Worm (Caenorhabditis elegans) whole organism, L3 larva: ENCODE results near the gene srg-64.

Experiments used
- R02D3.7 ChIP-seq: fragments of 150-350 bp; optimal IDR thresholded peaks from 2 replicates; lab custom pipeline; 2014; ENCODE audit warnings: missing biosample characterization, missing genetic modification characterization
- ZK546.5 ChIP-seq: sonication (generic microtip); optimal IDR thresholded peaks from 2 replicates; lab custom pipeline; 2017; ENCODE audit warnings: missing biosample characterization, missing genetic modification characterization
- aly-2 ChIP-seq: fragments of 150-350 bp; optimal IDR thresholded peaks from 2 replicates; lab custom pipeline; 2014; ENCODE audit warnings: missing biosample characterization, missing genetic modification characterization
- ama-1 ChIP-seq: fragments of 150-350 bp; optimal IDR thresholded peaks from 2 replicates; lab custom pipeline; 2018
- ceh-16 ChIP-seq: sonication (generic microtip); optimal IDR thresholded peaks from 2 replicates; lab custom pipeline; 2017; ENCODE audit warnings: missing biosample characterization, missing genetic modification characterization
- ceh-28 ChIP-seq: fragments of 150-350 bp; optimal IDR thresholded peaks from 2 replicates; lab custom pipeline; 2014; ENCODE audit warnings: missing biosample characterization, missing genetic modification reagents, missing genetic modification characterization
- ceh-82 ChIP-seq: fragments of 150-350 bp; optimal IDR thresholded peaks from 2 replicates; lab custom pipeline; 2014; ENCODE audit warnings: missing biosample characterization, missing genetic modification characterization
- egl-27 ChIP-seq: sonication (generic microtip); optimal IDR thresholded peaks from 4 replicates; lab custom pipeline; 2017; ENCODE audit warnings: missing biosample characterization, missing genetic modification reagents, missing genetic modification characterization
- egl-5 ChIP-seq: fragments of 150-350 bp; optimal IDR thresholded peaks from 2 replicates; lab custom pipeline; 2017; ENCODE audit warnings: missing biosample characterization, missing genetic modification reagents, missing genetic modification characterization, inconsistent platforms
- elt-1 ChIP-seq: fragments of 150-350 bp; optimal IDR thresholded peaks from 2 replicates; lab custom pipeline; 2014; ENCODE audit warnings: missing biosample characterization, missing genetic modification characterization
- elt-2 ChIP-seq: sonication (generic microtip); optimal IDR thresholded peaks from 2 replicates; lab custom pipeline; 2016; ENCODE audit warnings: missing genetic modification reagents, mild to moderate bottlenecking, missing genetic modification characterization, missing compliant biosample characterization
- eor-1 ChIP-seq, 2 experiments: fragments of 150-350 bp; optimal IDR thresholded peaks; 2 replicates each; lab custom pipeline; 2014 to 2018; ENCODE audit warnings: missing biosample characterization in 2 of 2, missing genetic modification characterization in 2 of 2
- fkh-10 ChIP-seq: sonication (generic microtip); optimal IDR thresholded peaks from 2 replicates; lab custom pipeline; 2017; ENCODE audit warnings: missing biosample characterization, missing genetic modification reagents, missing genetic modification characterization
- fkh-2 ChIP-seq: fragments of 150-350 bp; optimal IDR thresholded peaks from 2 replicates; lab custom pipeline; 2014; ENCODE audit warnings: missing biosample characterization, missing genetic modification reagents, missing genetic modification characterization
- fos-1 ChIP-seq: fragments of 150-350 bp; optimal IDR thresholded peaks from 2 replicates; lab custom pipeline; 2014; ENCODE audit warnings: missing biosample characterization, missing genetic modification characterization
- jun-1 ChIP-seq: fragments of 150-350 bp; optimal IDR thresholded peaks from 2 replicates; lab custom pipeline; 2014; ENCODE audit warnings: missing biosample characterization, missing genetic modification reagents, missing genetic modification characterization
- lsy-12 ChIP-seq: sonication (generic microtip); optimal IDR thresholded peaks from 2 replicates; lab custom pipeline; 2016; ENCODE audit warnings: mild to moderate bottlenecking, missing genetic modification characterization, missing compliant biosample characterization
- mdl-1 ChIP-seq: fragments of 150-350 bp; optimal IDR thresholded peaks from 2 replicates; lab custom pipeline; 2014; ENCODE audit warnings: missing biosample characterization, missing genetic modification characterization
- nhr-12 ChIP-seq: fragments of 150-350 bp; optimal IDR thresholded peaks from 2 replicates; lab custom pipeline; 2014; ENCODE audit warnings: missing biosample characterization, missing genetic modification characterization
- nhr-237 ChIP-seq: fragments of 150-350 bp; optimal IDR thresholded peaks from 2 replicates; lab custom pipeline; 2014; ENCODE audit warnings: missing biosample characterization, missing genetic modification characterization
- nhr-25 ChIP-seq: sonication (generic microtip); optimal IDR thresholded peaks from 2 replicates; lab custom pipeline; 2017; ENCODE audit warnings: missing biosample characterization, missing genetic modification characterization
- nhr-28 ChIP-seq: fragments of 150-350 bp; optimal IDR thresholded peaks from 2 replicates; lab custom pipeline; 2014; ENCODE audit warnings: missing biosample characterization, missing genetic modification characterization
- nhr-43 ChIP-seq: sonication (generic microtip); optimal IDR thresholded peaks from 2 replicates; lab custom pipeline; 2016; ENCODE audit warnings: mild to moderate bottlenecking, missing genetic modification characterization, missing compliant biosample characterization; ENCODE audit not compliant: poor library complexity, severe bottlenecking
- nhr-67 ChIP-seq: fragments of 150-350 bp; optimal IDR thresholded peaks from 2 replicates; lab custom pipeline; 2014; ENCODE audit warnings: missing biosample characterization, missing genetic modification characterization
- nhr-76 ChIP-seq: fragments of 150-350 bp; sonication (generic microtip); optimal IDR thresholded peaks from 5 replicates; lab custom pipeline; 2014; ENCODE audit warnings: missing biosample characterization, missing genetic modification characterization
- nhr-77 ChIP-seq: fragments of 150-350 bp; optimal IDR thresholded peaks from 2 replicates; lab custom pipeline; 2014; ENCODE audit warnings: missing biosample characterization, missing genetic modification characterization
- pha-4 ChIP-seq: fragments of 150-350 bp; optimal IDR thresholded peaks from 2 replicates; lab custom pipeline; 2014; ENCODE audit warnings: missing biosample characterization, missing genetic modification reagents, missing genetic modification characterization
- pqm-1 ChIP-seq: fragments of 150-350 bp; optimal IDR thresholded peaks from 2 replicates; lab custom pipeline; 2017; ENCODE audit warnings: missing biosample characterization, missing genetic modification characterization, inconsistent platforms
- sea-2 ChIP-seq: fragments of 150-350 bp; sonication (generic microtip); optimal IDR thresholded peaks from 4 replicates; lab custom pipeline; 2014; ENCODE audit warnings: missing biosample characterization, missing genetic modification reagents, missing genetic modification characterization
- snpc-4 ChIP-seq: fragments of 150-350 bp; optimal IDR thresholded peaks from 2 replicates; lab custom pipeline; 2014; ENCODE audit warnings: missing biosample characterization, missing genetic modification characterization
- unc-62 ChIP-seq: fragments of 150-350 bp; sonication (generic microtip); optimal IDR thresholded peaks from 4 replicates; lab custom pipeline; 2014; ENCODE audit warnings: missing biosample characterization, missing genetic modification reagents, missing genetic modification characterization
- ztf-11 ChIP-seq: fragments of 150-350 bp; optimal IDR thresholded peaks from 2 replicates; lab custom pipeline; 2014; ENCODE audit warnings: missing biosample characterization, missing genetic modification characterization
- ztf-4 ChIP-seq: fragments of 150-350 bp; optimal IDR thresholded peaks from 2 replicates; lab custom pipeline; 2014; ENCODE audit warnings: missing biosample characterization, missing genetic modification characterization

srg-64 gene

DNA sequence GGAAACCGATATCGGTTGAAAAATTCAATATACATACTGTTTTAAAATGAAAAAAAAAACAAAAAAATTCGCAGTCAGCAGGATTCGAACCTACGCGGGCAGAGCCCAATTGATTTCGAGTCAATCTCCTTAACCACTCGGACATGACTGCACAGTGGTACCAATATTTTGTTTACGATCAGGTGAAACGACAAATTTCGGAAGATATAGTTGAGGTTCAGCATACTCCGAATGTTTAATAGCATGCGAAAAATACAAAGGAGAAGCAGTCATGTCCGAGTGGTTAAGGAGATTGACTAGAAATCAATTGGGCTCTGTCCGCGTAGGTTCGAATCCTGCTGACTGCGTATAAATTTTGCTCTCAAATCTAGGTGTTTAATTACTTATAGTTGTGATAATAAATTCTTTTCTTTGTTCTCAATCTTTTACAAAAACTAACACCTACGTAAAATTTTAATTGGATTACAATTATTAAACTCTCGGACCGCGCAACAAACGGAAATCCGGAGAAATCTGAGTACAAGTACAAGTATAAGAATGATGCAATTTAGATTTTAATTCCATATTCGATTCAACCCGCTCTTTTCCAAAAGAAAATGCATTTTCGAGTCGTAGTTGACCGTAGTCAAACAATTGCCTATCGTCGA lies 33.0 kb upstream of the srg-64 start, which contains the start of gene Y7A5A.13:
Y7A5A.13 (plus strand) TSS at position 597 of the 647 bp plus-strand sequence.
- TF ChIP-seq nhr-43 (tag; lab: Kevin White, UChicago), result peak; percentile 32
- no peak for TF ChIP-seq ZK546.5 (tag; lab: Kevin White, UChicago)

DNA sequence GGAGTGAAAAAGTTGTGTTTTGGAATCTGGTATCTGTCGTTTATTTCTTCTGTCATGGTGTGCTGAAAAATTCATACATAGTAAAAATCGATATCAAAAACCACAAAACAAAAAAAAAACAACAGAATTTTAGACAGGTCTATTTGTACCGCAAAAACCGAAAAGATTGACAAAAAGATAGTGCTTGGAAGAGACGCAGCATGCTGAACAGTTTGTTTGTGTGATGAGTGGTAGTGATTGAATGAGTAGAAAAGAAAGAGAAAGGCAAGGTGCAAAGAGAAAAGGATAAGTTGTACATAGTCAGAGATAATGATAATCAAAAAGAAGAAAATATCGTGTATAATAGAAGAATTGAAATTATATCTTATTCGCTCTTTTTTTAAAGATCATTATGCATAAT lies 32.2 kb upstream of the srg-64 start, which contains the start of gene Y7A5A.2:
Y7A5A.2 (minus strand) TSS at position 62 of the 400 bp plus-strand sequence.
- no peak for TF ChIP-seq ztf-4 (tag; lab: Kevin White, UChicago)
- peak; percentile 6 for TF ChIP-seq ceh-28 (tag; lab: Kevin White, UChicago)

DNA sequence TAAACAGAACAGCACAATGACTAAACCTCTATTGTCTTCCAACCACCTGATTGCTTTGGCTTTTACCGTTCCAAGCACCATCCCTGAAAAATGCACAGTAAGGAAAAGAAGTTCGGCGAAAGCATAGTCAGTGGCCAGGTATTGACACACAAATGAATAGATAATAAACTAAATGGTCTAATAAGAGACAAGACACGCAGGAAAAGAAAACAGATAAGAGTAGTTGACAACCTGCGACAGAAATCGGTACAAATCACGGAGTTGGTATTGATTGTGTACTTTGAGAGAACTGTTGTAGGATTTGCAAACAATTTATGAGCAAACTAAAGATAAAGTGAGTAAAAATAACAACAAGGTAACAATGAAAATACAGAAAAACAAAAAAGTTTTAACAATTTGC lies 31.0 kb upstream of the srg-64 start, which contains the start of gene Y7A5A.1:
Y7A5A.1 (minus strand) TSS at position 83 of the 400 bp plus-strand sequence.
- TF ChIP-seq unc-62 (no peak), nhr-77 (tag; lab: Kevin White, UChicago) (no peak), eor-1 (tag; optimal IDR thresholded peaks at IDR 0.05; lab: Kevin White, UChicago) (no peak), elt-2 (tag; lab: Kevin White, UChicago) (peak; percentile 64), egl-5 (tag; lab: Kevin White, UChicago) (no peak), jun-1 (no peak), nhr-12 (tag; lab: Kevin White, UChicago) (no peak), pqm-1 (tag; lab: Kevin White, UChicago) (peak; percentile 53), ztf-4 (tag; lab: Kevin White, UChicago) (no peak), ceh-16 (tag; lab: Kevin White, UChicago) (no peak), fkh-2 (tag; lab: Kevin White, UChicago) (no peak), lsy-12 (tag; lab: Kevin White, UChicago) (no peak), nhr-67 (tag; lab: Kevin White, UChicago) (no peak), nhr-28 (tag; lab: Kevin White, UChicago) (no peak), elt-1 (no peak), ZK546.5 (tag; lab: Kevin White, UChicago) (no peak), pha-4 (tag; lab: Kevin White, UChicago) (peak; percentile 65), ztf-11 (tag; lab: Kevin White, UChicago) (no peak), fos-1 (tag; lab: Kevin White, UChicago) (no peak), egl-27 (tag; lab: Kevin White, UChicago) (no peak)

DNA sequence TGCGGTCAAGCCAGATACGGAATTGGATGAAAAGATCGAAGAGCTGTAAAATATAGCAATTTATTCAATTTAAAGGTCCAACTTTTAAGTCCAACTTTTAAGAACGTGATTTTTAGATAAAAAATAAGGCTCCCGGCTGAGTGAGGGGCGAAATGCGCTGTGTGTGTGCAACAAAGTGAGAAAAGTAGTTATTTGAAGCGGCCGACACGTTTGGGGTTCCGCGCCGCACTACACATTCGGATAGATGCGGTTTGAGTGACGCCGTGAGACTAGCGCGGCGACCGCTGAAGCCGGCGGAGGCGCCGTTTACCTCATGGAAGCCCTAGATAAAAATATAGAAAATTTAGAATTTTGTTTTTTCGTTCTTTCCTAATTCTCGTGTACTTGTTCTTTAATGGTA lies 30.4 kb upstream of the srg-64 start:
- no peak for TF ChIP-seq ceh-16 (tag; lab: Kevin White, UChicago)
- TF ChIP-seq nhr-76, result no peak
- no peak for TF ChIP-seq ceh-28 (tag; lab: Kevin White, UChicago)
- TF ChIP-seq snpc-4 (tag; lab: Kevin White, UChicago), result no peak
- TF ChIP-seq ZK546.5 (tag; lab: Kevin White, UChicago), result no peak
- TF ChIP-seq lsy-12 (tag; lab: Kevin White, UChicago), result no peak
- no peak for TF ChIP-seq nhr-25
- no peak for TF ChIP-seq R02D3.7 (tag; lab: Kevin White, UChicago)
- TF ChIP-seq aly-2 (tag; lab: Kevin White, UChicago), result no peak
- no peak for TF ChIP-seq fos-1 (tag; lab: Kevin White, UChicago)
- no peak for TF ChIP-seq jun-1

DNA sequence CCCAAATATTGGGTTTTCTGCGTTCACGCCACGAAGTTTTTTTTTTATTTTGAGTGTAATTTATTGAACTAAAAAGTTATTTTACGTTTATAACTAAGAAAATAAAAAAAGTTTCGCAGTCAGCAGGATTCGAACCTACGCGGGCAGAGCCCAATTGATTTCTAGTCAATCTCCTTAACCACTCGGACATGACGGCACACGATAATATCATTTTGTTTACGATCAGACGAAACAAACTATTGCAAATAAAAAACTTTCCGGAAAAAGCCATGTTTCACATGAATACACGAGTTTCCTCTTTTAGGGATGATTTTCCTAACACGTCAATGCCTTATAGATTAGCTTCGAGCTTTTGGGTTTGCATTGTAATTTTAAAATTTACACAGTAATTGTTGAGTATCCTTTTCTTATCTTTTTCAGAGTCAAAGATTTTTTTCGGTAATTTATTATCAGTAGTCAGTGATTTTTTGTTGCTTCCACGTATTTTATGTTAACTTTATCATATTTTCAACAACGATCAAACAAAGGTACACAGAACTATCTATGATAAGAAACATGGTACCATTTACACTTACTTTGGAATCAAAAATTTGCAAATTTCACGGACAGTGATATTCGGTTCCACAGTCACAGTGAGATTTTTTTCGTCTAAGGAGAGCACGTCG lies 29.6 kb upstream of the srg-64 start:
- peak; percentile 22 for TF ChIP-seq pqm-1 (tag; lab: Kevin White, UChicago)
- TF ChIP-seq ama-1, result no peak
- no peak for TF ChIP-seq ceh-28 (tag; lab: Kevin White, UChicago)
- TF ChIP-seq elt-2 (tag; lab: Kevin White, UChicago), result peak; percentile 68

DNA sequence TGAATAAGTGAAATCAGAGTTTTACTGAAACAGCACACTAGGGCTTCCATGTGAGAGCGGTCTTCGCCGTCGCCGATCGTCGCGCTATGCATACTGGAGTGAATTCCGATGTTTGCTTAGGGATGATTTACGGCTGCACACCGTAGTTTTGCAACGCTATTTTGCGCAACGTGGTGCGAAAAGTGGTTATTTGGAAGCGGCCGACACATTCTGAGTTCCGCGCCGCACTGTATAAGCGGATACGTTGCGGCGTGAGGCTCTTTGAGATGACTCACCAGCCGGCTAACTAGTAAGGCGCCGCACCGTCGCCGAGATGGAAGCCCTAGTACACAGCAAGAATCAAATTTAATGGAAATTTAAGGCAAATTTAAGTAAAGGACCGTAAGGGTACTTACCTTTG lies 28.1 kb upstream of the srg-64 start:
- TF ChIP-seq ZK546.5 (tag; lab: Kevin White, UChicago) (no peak), pqm-1 (tag; lab: Kevin White, UChicago) (no peak), ceh-28 (tag; lab: Kevin White, UChicago) (no peak), mdl-1 (no peak), sea-2 (GFP tag; lab: Kevin White, UChicago) (no peak), ztf-11 (tag; lab: Kevin White, UChicago) (no peak), fkh-10 (GFP tag; lab: Kevin White, UChicago) (no peak), ama-1 (no peak), ceh-82 (tag; lab: Kevin White, UChicago) (no peak), nhr-237 (tag; lab: Kevin White, UChicago) (no peak), pha-4 (tag; lab: Kevin White, UChicago) (no peak)
